Fruit fly (Drosophila melanogaster) whole organism: ENCODE data around the gene Smg5.

Experiments used
- CG8478 ChIP-seq: fragments of >200 bp; optimal IDR thresholded peaks from 2 replicates; lab custom pipeline; 2018; ENCODE audit warnings: inconsistent platforms
- Dll ChIP-seq: fragments of >200 bp; optimal IDR thresholded peaks from 2 replicates; lab custom pipeline; 2017
- EcR ChIP-seq, 2 experiments: fragments of >200 bp; optimal IDR thresholded peaks; 2 replicates each; lab custom pipeline; 2017; ENCODE audit warnings: missing biosample characterization in 2 of 2, missing genetic modification characterization in 2 of 2, missing genetic modification reagents in 2 of 2
- psq ChIP-seq: fragments of >200 bp; optimal IDR thresholded peaks from 2 replicates; lab custom pipeline; 2017
- usp ChIP-seq: fragments of >200 bp; optimal IDR thresholded peaks from 2 replicates; lab custom pipeline; 2017; ENCODE audit warnings: missing biosample characterization, missing genetic modification characterization, mixed read lengths

dm6 chr2L:13849125-13849524 is 55.3 kb downstream of the Smg5 start, which contains the start of gene CG7968:
- TF ChIP-seq Dll (no peak), usp (GFP tag; lab: Kevin White, UChicago) (no peak), psq (lab: Kevin White, UChicago) (no peak), CG8478 (lab: Kevin White, UChicago) (no peak), EcR (GFP tag; optimal IDR thresholded peaks at IDR 0.05; lab: Kevin White, UChicago) (no peak)
